Worm (Caenorhabditis elegans): ENCODE measurements around the gene T13C5.10.

ce11 chrX:6180293-6180692, 7.7 kb upstream of the T13C5.10 start, which contains the start of gene T13C5.7:
- no peak for TF ChIP-seq mep-1 (tag; optimal IDR thresholded peaks at IDR 0.05)
- TF ChIP-seq ceh-28 (tag; optimal IDR thresholded peaks at IDR 0.05): no peak
- TF ChIP-seq ceh-82 (tag; optimal IDR thresholded peaks at IDR 0.05): no peak
- no peak for TF ChIP-seq arid-1 (GFP tag; conservative IDR thresholded peaks at IDR 0.05)
- no peak for TF ChIP-seq nhr-11 (tag; optimal IDR thresholded peaks at IDR 0.05)
- TF ChIP-seq madf-9 (GFP tag; conservative IDR thresholded peaks at IDR 0.05): no peak
- no peak for TF ChIP-seq Y105C5A.15 (GFP tag; IDR thresholded peaks at IDR 0.05)
- TF ChIP-seq fos-1 (tag; optimal IDR thresholded peaks at IDR 0.05): no peak
- TF ChIP-seq spr-3 (GFP tag; optimal IDR thresholded peaks at IDR 0.05): no peak
- TF ChIP-seq lim-7 (GFP tag; IDR thresholded peaks at IDR 0.05): no peak
- TF ChIP-seq ztf-11 (tag; optimal IDR thresholded peaks at IDR 0.05): no peak
